Worm (Caenorhabditis elegans) whole organism, young adult: ENCODE results near the gene Y54G2A.49.

Source experiments
- B0035.1 ChIP-seq: sonication (generic microtip); optimal IDR thresholded peaks from 2 replicates; lab custom pipeline; 2016; ENCODE audit warnings: missing genetic modification characterization, mild to moderate bottlenecking, missing compliant biosample characterization, missing genotype, missing genetic modification reagents
- C06A6.2 ChIP-seq: fragments of 200-800 bp; sonication (Bioruptor generic); conservative IDR thresholded peaks from 2 replicates; pipeline ENCODE4 v1.3.6; 2022; ENCODE audit warnings: missing genetic modification characterization, missing compliant biosample characterization
- D2030.7 ChIP-seq: fragments of 200-800 bp; sonication (Bioruptor generic); IDR thresholded peaks from 2 replicates; pipeline ENCODE4 v1.3.6; 2022; ENCODE audit warnings: missing genetic modification reagents, missing genetic modification characterization, missing compliant biosample characterization
- F33H1.4 ChIP-seq: fragments of 200-800 bp; sonication (Bioruptor generic); IDR thresholded peaks from 2 replicates; pipeline ENCODE4 v1.3.6; 2022; ENCODE audit warnings: missing genetic modification reagents, missing genetic modification characterization, missing compliant biosample characterization
- F52B5.7 ChIP-seq: sonication (generic microtip); optimal IDR thresholded peaks from 2 replicates; lab custom pipeline; 2016; ENCODE audit warnings: mild to moderate bottlenecking, missing genetic modification characterization, missing compliant biosample characterization
- F55B11.4 ChIP-seq: sonication (generic microtip); optimal IDR thresholded peaks from 2 replicates; lab custom pipeline; 2016; ENCODE audit warnings: missing compliant biosample characterization, missing genetic modification characterization, borderline replicate concordance; ENCODE audit not compliant: insufficient read depth
- K12H6.12 ChIP-seq: fragments of 200-800 bp; sonication (Bioruptor generic); optimal IDR thresholded peaks from 2 replicates; lab custom pipeline; 2018; ENCODE audit warnings: mild to moderate bottlenecking, missing genetic modification characterization, missing compliant biosample characterization
- T26A5.8 ChIP-seq: sonication (generic microtip); optimal IDR thresholded peaks from 2 replicates; lab custom pipeline; 2016; ENCODE audit warnings: missing genetic modification characterization, missing compliant biosample characterization
- Y53G8AR.9 ChIP-seq: fragments of 200-800 bp; sonication (Bioruptor generic); conservative IDR thresholded peaks from 2 replicates; pipeline ENCODE4 v1.3.6; 2022; ENCODE audit warnings: missing genetic modification reagents, missing genetic modification characterization, missing compliant biosample characterization
- Y56A3A.18 ChIP-seq: fragments of 200-800 bp; sonication (Bioruptor generic); IDR thresholded peaks from 2 replicates; pipeline ENCODE4 v1.3.6; 2022; ENCODE audit warnings: missing genetic modification reagents, missing genetic modification characterization, missing compliant biosample characterization
- aptf-2 ChIP-seq: fragments of 200-800 bp; sonication (Bioruptor generic); conservative IDR thresholded peaks from 2 replicates; pipeline ENCODE4 v1.3.6; 2022; ENCODE audit warnings: missing genetic modification reagents, missing genetic modification characterization, missing compliant biosample characterization
- attf-5 ChIP-seq: fragments of 200-800 bp; sonication (Bioruptor generic); optimal IDR thresholded peaks from 2 replicates; lab custom pipeline; 2018; ENCODE audit warnings: mild to moderate bottlenecking, missing genetic modification characterization, missing compliant biosample characterization
- cebp-2 ChIP-seq: fragments of 200-800 bp; sonication (Bioruptor generic); IDR thresholded peaks from 2 replicates; pipeline ENCODE4 v1.3.6; 2022; ENCODE audit warnings: missing genetic modification characterization, missing compliant biosample characterization
- ceh-58 ChIP-seq: fragments of 200-800 bp; sonication (Bioruptor generic); IDR thresholded peaks from 2 replicates; pipeline ENCODE4 v1.3.6; 2022; ENCODE audit warnings: missing genetic modification characterization, missing compliant biosample characterization
- dpff-1 ChIP-seq: sonication (generic microtip); optimal IDR thresholded peaks from 2 replicates; lab custom pipeline; 2017; ENCODE audit warnings: mild to moderate bottlenecking, missing genetic modification characterization, missing compliant biosample characterization
- dpl-1 ChIP-seq: fragments of 150-350 bp; optimal IDR thresholded peaks from 2 replicates; lab custom pipeline; 2014; ENCODE audit warnings: missing biosample characterization, missing genetic modification reagents, missing genetic modification characterization
- egl-18 ChIP-seq: fragments of 200-800 bp; sonication (Bioruptor generic); IDR thresholded peaks from 2 replicates; pipeline ENCODE4 v1.3.6; 2022; ENCODE audit warnings: missing genetic modification reagents, missing genetic modification characterization, missing compliant biosample characterization
- egl-44 ChIP-seq: fragments of 200-800 bp; sonication (Bioruptor generic); IDR thresholded peaks from 2 replicates; pipeline ENCODE4 v1.3.6; 2022; ENCODE audit warnings: missing genetic modification reagents, missing genetic modification characterization, missing compliant biosample characterization
- fkh-3 ChIP-seq: sonication (generic microtip); optimal IDR thresholded peaks from 2 replicates; lab custom pipeline; 2016; ENCODE audit warnings: mild to moderate bottlenecking, missing genetic modification characterization, missing compliant biosample characterization
- hmg-1.2 ChIP-seq: fragments of 200-800 bp; sonication (Bioruptor generic); IDR thresholded peaks from 2 replicates; pipeline ENCODE4 v1.3.6; 2022; ENCODE audit warnings: missing genetic modification reagents, missing genetic modification characterization, missing compliant biosample characterization
- lin-26 ChIP-seq: fragments of 200-800 bp; sonication (Bioruptor generic); IDR thresholded peaks from 2 replicates; pipeline ENCODE4 v1.3.6; 2022; ENCODE audit warnings: missing genetic modification reagents, missing genetic modification characterization, missing compliant biosample characterization
- lin-40 ChIP-seq: sonication (generic microtip); optimal IDR thresholded peaks from 2 replicates; lab custom pipeline; 2016; ENCODE audit warnings: missing genetic modification characterization, mild to moderate bottlenecking, missing compliant biosample characterization, missing genotype, missing genetic modification reagents
- mel-28 ChIP-seq: sonication (generic microtip); optimal IDR thresholded peaks from 2 replicates; lab custom pipeline; 2016; ENCODE audit warnings: borderline replicate concordance, mild to moderate bottlenecking, missing genetic modification characterization, missing compliant biosample characterization
- nhr-80 ChIP-seq: sonication (generic microtip); optimal IDR thresholded peaks from 2 replicates; lab custom pipeline; 2016; ENCODE audit warnings: missing genetic modification characterization, missing compliant biosample characterization
- pha-4 ChIP-seq: fragments of 150-350 bp; sonication (generic microtip); optimal IDR thresholded peaks from 2 replicates; lab custom pipeline; 2014; ENCODE audit warnings: missing biosample characterization, missing genetic modification reagents, missing genetic modification characterization
- snpc-1.1 ChIP-seq: sonication (generic microtip); optimal IDR thresholded peaks from 2 replicates; lab custom pipeline; 2017; ENCODE audit warnings: missing genetic modification characterization, mild to moderate bottlenecking, missing compliant biosample characterization, antibody characterized with exemption, moderate library complexity, missing genotype, missing genetic modification reagents; ENCODE audit not compliant: insufficient read depth
- snpc-4 ChIP-seq, 5 experiments: fragments of 150-350 bp in 1 of 5; sonication (generic microtip) in 4 of 5; optimal IDR thresholded peaks; 2 replicates each; lab custom pipeline; 2014 to 2018; ENCODE audit warnings: missing genetic modification characterization in 5 of 5, missing biosample characterization in 3 of 5, antibody characterized with exemption in 2 of 5, mild to moderate bottlenecking in 2 of 5, missing compliant biosample characterization in 2 of 5, missing genotype in 2 of 5, moderate library complexity in 2 of 5, missing genetic modification reagents in 1 of 5
- somi-1 ChIP-seq: fragments of 200-800 bp; sonication (Bioruptor generic); optimal IDR thresholded peaks from 2 replicates; lab custom pipeline; 2018; ENCODE audit warnings: mild to moderate bottlenecking, missing genetic modification characterization, missing compliant biosample characterization
- tlf-1 ChIP-seq: fragments of 200-800 bp; sonication (Bioruptor generic); optimal IDR thresholded peaks from 2 replicates; lab custom pipeline; 2018; ENCODE audit warnings: mild to moderate bottlenecking, missing genetic modification characterization, missing compliant biosample characterization
- unc-62 ChIP-seq: fragments of 150-350 bp; optimal IDR thresholded peaks from 2 replicates; lab custom pipeline; 2014; ENCODE audit warnings: missing biosample characterization, missing genetic modification reagents, missing genetic modification characterization
- zfh-2 ChIP-seq: fragments of 200-800 bp; sonication (Bioruptor generic); conservative IDR thresholded peaks from 2 replicates; pipeline ENCODE4 v1.3.6; 2022; ENCODE audit warnings: missing genetic modification reagents, missing genetic modification characterization, missing compliant biosample characterization
- ztf-3 ChIP-seq: fragments of 200-800 bp; sonication (Bioruptor generic); optimal IDR thresholded peaks from 2 replicates; lab custom pipeline; 2018; ENCODE audit warnings: mild to moderate bottlenecking, missing genetic modification characterization, missing compliant biosample characterization

Gene Y54G2A.49

DNA sequence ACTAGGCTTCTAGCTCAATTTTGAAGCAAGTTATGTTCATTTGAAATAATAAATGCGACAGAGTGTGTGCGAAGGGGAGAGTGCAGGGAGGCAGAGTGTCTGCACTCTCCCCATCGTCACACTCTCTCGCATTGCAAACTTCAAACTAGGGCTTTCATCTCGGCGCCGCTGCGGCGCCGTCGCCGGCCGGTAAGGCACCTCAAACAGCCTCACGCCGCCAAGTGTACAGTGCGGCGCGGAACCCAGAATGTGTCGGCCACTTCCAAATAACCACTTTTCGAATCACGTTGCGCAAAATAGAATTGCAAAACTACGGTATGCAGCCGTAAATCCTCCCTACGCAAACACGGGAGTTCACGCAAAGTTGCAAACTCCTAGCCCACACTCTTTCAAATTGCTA is 3.8 kb downstream of the Y54G2A.49 start:
- TF ChIP-seq zfh-2 (GFP tag; lab: Robert Waterston, UW) (peak; percentile 64), cebp-2 (GFP tag; lab: Robert Waterston, UW) (0 out of 2 replicates have a peak, but pooled peaks have one; percentile 26), T26A5.8 (tag; lab: Kevin White, UChicago) (no peak), snpc-4 (GFP tag; optimal IDR thresholded peaks at IDR 0.05; lab: Kevin White, UChicago) (no peak), snpc-4 (tag; optimal IDR thresholded peaks at IDR 0.05; lab: Kevin White, UChicago) (peak in 1 of 4 experiments; percentile 78)

DNA sequence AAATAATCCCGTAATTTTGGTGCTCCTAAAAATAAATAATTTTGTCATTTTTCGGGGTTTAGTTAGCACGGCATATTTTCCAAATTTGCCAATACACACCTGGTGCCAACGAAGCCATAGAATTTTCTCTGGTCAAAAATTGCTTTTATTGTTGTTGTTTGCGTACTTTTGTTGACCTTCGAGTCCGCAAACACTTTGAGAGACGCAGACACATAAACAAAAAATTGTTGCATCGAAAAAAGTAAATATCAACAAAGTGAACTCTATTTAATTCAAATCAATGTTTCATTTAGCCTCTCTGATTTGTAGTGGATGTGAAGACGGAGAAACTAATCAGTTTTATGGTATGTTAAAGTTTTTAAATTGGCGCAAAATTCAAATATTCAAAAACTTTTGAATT is 6.8 kb downstream of the Y54G2A.49 start, which contains the start of gene Y54G2A.40:
TSS of gene Y54G2A.40 (plus strand) at position 213 of the 400 bp plus-strand sequence.
- TF ChIP-seq nhr-80 (tag; lab: Kevin White, UChicago) (peak; percentile 6), dpl-1 (no peak), hmg-1.2 (GFP tag; lab: Robert Waterston, UW) (peak; percentile 58), aptf-2 (no peak), F55B11.4 (tag; lab: Kevin White, UChicago) (no peak), Y53G8AR.9 (GFP tag; lab: Robert Waterston, UW) (no peak), snpc-4 (GFP tag; optimal IDR thresholded peaks at IDR 0.05; lab: Kevin White, UChicago) (no peak), snpc-4 (tag; optimal IDR thresholded peaks at IDR 0.05; lab: Kevin White, UChicago) (no peak), attf-5 (GFP tag; lab: Kevin White, UChicago) (peak; percentile 55)

DNA sequence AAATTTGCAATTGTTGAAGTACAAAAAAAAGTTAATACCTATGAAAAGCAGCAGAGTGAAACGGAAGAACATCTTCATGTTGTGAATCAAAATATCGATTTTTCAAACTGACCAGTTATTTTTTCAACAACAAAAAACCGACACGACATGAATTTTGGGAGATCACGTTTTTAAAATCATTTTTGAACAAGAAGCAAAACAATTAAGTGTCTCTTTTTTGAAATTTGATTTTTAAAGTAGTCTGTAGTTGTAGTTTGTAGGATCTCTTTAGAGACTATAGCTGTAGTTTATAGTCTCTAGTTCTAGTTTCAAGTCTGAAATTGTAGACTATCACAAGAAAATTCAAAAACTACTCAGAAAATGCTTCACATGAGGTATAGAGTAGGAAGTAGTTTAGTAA is 9.2 kb downstream of the Y54G2A.49 start, which contains the start of gene Y54G2A.15:
TSS of gene Y54G2A.15 (minus strand) at position 101 of the 400 bp plus-strand sequence.
- no peak for TF ChIP-seq fkh-3 (tag; lab: Kevin White, UChicago)

DNA sequence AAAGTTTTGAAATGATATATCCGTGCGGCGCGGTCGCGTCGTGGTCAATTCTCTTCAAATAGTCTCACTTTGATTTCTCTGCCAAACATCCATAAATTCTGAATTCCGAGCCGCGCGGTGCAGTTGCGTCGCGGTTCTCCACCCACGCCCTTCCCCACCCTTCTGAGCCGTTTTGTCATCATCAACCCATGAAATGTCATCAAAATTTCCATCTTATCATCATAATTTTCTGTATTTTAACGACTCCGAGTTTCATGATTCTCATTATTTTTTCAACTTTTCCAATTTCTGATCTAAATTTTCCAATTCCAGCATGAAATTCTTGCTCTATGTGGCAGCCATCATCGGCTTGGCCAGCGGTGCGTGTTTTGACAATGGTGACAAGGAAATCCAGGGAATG is 10.9 kb downstream of the Y54G2A.49 start, which contains the start of gene clec-84:
TSS of gene clec-84 (plus strand) at position 301 of the 400 bp plus-strand sequence.
- TF ChIP-seq egl-18 (GFP tag; lab: Robert Waterston, UW) (no peak), attf-5 (GFP tag; lab: Kevin White, UChicago) (no peak), hmg-1.2 (GFP tag; lab: Robert Waterston, UW) (no peak), dpl-1 (no peak), D2030.7 (GFP tag; lab: Robert Waterston, UW) (no peak), pha-4 (tag; lab: Kevin White, UChicago) (no peak), unc-62 (GFP tag; lab: Kevin White, UChicago) (no peak), C06A6.2 (GFP tag; lab: Robert Waterston, UW) (no peak), B0035.1 (tag; lab: Kevin White, UChicago) (no peak), Y56A3A.18 (GFP tag; lab: Robert Waterston, UW) (no peak), egl-44 (GFP tag; lab: Robert Waterston, UW) (no peak), lin-26 (no peak), F33H1.4 (no peak), somi-1 (no peak), tlf-1 (GFP tag; lab: Kevin White, UChicago) (no peak), F52B5.7 (tag; lab: Kevin White, UChicago) (no peak), snpc-1.1 (no peak), ztf-3 (no peak), dpff-1 (tag; lab: Kevin White, UChicago) (no peak)

DNA sequence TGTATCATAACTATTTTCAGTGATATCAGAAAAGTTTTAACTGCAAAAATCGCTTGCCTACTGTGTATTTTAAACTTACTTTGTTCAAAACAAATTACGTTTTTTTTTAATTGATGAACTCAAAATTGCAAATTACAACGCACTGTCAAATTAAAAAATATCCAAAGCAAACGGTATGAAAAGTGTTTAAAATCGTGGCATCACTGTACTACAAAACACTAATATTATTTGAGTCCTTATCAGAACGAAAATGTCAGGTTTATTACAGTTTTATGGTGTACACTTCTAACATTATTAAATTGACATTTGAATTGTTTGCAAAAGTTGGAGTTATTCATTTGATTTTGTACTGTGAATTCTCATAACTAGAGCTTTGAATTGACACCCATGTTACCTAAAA is 11.8 kb downstream of the Y54G2A.49 start, which contains the start of gene clec-83:
TSS of gene clec-83 (minus strand) at position 213 of the 400 bp plus-strand sequence.
- TF ChIP-seq K12H6.12 (no peak), nhr-80 (tag; lab: Kevin White, UChicago) (peak; percentile 62), egl-44 (GFP tag; lab: Robert Waterston, UW) (no peak), ceh-58 (GFP tag; lab: Robert Waterston, UW) (no peak), mel-28 (tag; lab: Kevin White, UChicago) (no peak), lin-40 (no peak)
